Fruit fly (Drosophila melanogaster) Kc167 (cell line): ENCODE data around the gene Dab.

Source experiments
- Myc ChIP-seq: fragments of >200 bp; optimal IDR thresholded peaks from 2 replicates; lab custom pipeline; 2017; ENCODE audit warnings: missing external identifiers
- Sin3A ChIP-seq: fragments of >200 bp; optimal IDR thresholded peaks from 2 replicates; lab custom pipeline; 2018; ENCODE audit warnings: missing external identifiers
- h ChIP-seq: fragments of >200 bp; optimal IDR thresholded peaks from 3 replicates; lab custom pipeline; 2018; ENCODE audit warnings: missing external identifiers
- psq ChIP-seq: fragments of >200 bp; optimal IDR thresholded peaks from 2 replicates; lab custom pipeline; 2017; ENCODE audit warnings: missing external identifiers
- ttk ChIP-seq: sonication (Bioruptor generic); optimal IDR thresholded peaks from 2 replicates; lab custom pipeline; 2017; ENCODE audit warnings: missing external identifiers

dm6 chr3L:16760274-16760673, 48.3 kb downstream of the Dab start:
- no peak for TF ChIP-seq ttk
- no peak for TF ChIP-seq psq
- no peak for TF ChIP-seq h (lab: Kevin White, UChicago)
- no peak for TF ChIP-seq Sin3A
- no peak for TF ChIP-seq Myc (lab: Kevin White, UChicago)
